Fruit fly (Drosophila melanogaster) whole organism, embryonic: Measurements from ENCODE around the gene CG13074.

Experiments
- Abd-B ChIP-seq: fragments of 200-800 bp; sonication (Bioruptor generic); optimal IDR thresholded peaks from 2 replicates; lab custom pipeline; 2018; ENCODE audit warnings: missing biosample characterization, mild to moderate bottlenecking, missing genetic modification characterization, moderate library complexity
- Atf6 ChIP-seq: fragments of 200-800 bp; sonication (Bioruptor generic); IDR thresholded peaks from 2 replicates; pipeline ENCODE4 v1.3.6; 2022; ENCODE audit warnings: missing biosample characterization, missing genetic modification characterization
- B-H1 ChIP-seq: fragments of 200-800 bp; sonication (Bioruptor generic); IDR thresholded peaks from 3 replicates; pipeline ENCODE4 v1.3.6; 2022; ENCODE audit warnings: missing biosample characterization, missing genetic modification characterization
- Blimp-1 ChIP-seq: fragments of 200-800 bp; sonication (Bioruptor generic); optimal IDR thresholded peaks from 3 replicates; lab custom pipeline; 2018; ENCODE audit warnings: missing biosample characterization, missing genetic modification characterization, mild to moderate bottlenecking, moderate library complexity, missing genetic modification reagents
- Bteb2 ChIP-seq: fragments of 200-800 bp; sonication (Bioruptor generic); optimal IDR thresholded peaks from 2 replicates; lab custom pipeline; 2016; ENCODE audit warnings: missing biosample characterization, missing genetic modification characterization
- CG10431 ChIP-seq: fragments of 200-800 bp; sonication (Bioruptor generic); optimal IDR thresholded peaks from 3 replicates; lab custom pipeline; 2018; ENCODE audit warnings: missing biosample characterization, mild to moderate bottlenecking, missing genetic modification characterization
- CG11093 ChIP-seq: fragments of 200-800 bp; sonication (Bioruptor generic); IDR thresholded peaks from 3 replicates; pipeline ENCODE4 v1.3.6; 2022; ENCODE audit warnings: missing biosample characterization, missing genetic modification characterization
- CG11398 ChIP-seq: fragments of 200-800 bp; sonication (Bioruptor generic); optimal IDR thresholded peaks from 2 replicates; lab custom pipeline; 2016; ENCODE audit warnings: missing biosample characterization, missing genetic modification characterization
- CG11723 ChIP-seq: fragments of 200-800 bp; sonication (Bioruptor generic); optimal IDR thresholded peaks from 2 replicates; lab custom pipeline; 2017; ENCODE audit warnings: missing biosample characterization, mild to moderate bottlenecking, missing genetic modification characterization
- CG12155 ChIP-seq: fragments of 200-800 bp; sonication (Bioruptor generic); optimal IDR thresholded peaks from 3 replicates; lab custom pipeline; 2016; ENCODE audit warnings: missing biosample characterization, missing genetic modification characterization
- CG12391 ChIP-seq: fragments of 200-800 bp; sonication (Bioruptor generic); optimal IDR thresholded peaks from 3 replicates; lab custom pipeline; 2018; ENCODE audit warnings: missing biosample characterization, mild to moderate bottlenecking, missing genetic modification characterization, moderate library complexity
- CG12942 ChIP-seq: fragments of 200-800 bp; sonication (Bioruptor generic); optimal IDR thresholded peaks from 3 replicates; lab custom pipeline; 2016; ENCODE audit warnings: missing biosample characterization, missing genetic modification characterization
- CG15011 ChIP-seq: fragments of 200-800 bp; sonication (Bioruptor generic); optimal IDR thresholded peaks from 3 replicates; lab custom pipeline; 2018; ENCODE audit warnings: missing biosample characterization, mild to moderate bottlenecking, missing genetic modification characterization
- CG18764 ChIP-seq: fragments of 200-800 bp; sonication (Bioruptor generic); optimal IDR thresholded peaks from 3 replicates; lab custom pipeline; 2016; ENCODE audit warnings: missing biosample characterization, missing genetic modification characterization
- CG2889 ChIP-seq: fragments of 200-800 bp; sonication (Bioruptor generic); IDR thresholded peaks from 3 replicates; pipeline ENCODE4 v1.3.6; 2022; ENCODE audit warnings: missing biosample characterization, missing genetic modification characterization
- CG32532 ChIP-seq: fragments of 200-800 bp; sonication (Bioruptor generic); IDR thresholded peaks from 2 replicates; pipeline ENCODE4 v1.3.6; 2022; ENCODE audit warnings: missing biosample characterization, missing genetic modification characterization
- CG4404 ChIP-seq: fragments of 200-800 bp; sonication (Bioruptor generic); IDR thresholded peaks from 2 replicates; pipeline ENCODE4 v1.3.6; 2022; ENCODE audit warnings: missing biosample characterization, missing genetic modification characterization
- CG8478 ChIP-seq: fragments of >200 bp; optimal IDR thresholded peaks from 2 replicates; lab custom pipeline; 2018
- CG9797 ChIP-seq: fragments of 200-800 bp; sonication (Bioruptor generic); optimal IDR thresholded peaks from 3 replicates; lab custom pipeline; 2018; ENCODE audit warnings: missing biosample characterization, mild to moderate bottlenecking, missing genetic modification characterization
- CG9932 ChIP-seq: fragments of 200-800 bp; sonication (Bioruptor generic); IDR thresholded peaks from 2 replicates; pipeline ENCODE4 v1.3.6; 2022; ENCODE audit warnings: missing biosample characterization, missing genetic modification characterization
- Chrac-16 ChIP-seq: fragments of 200-800 bp; sonication (Bioruptor generic); optimal IDR thresholded peaks from 3 replicates; lab custom pipeline; 2016; ENCODE audit warnings: missing biosample characterization, missing genetic modification characterization
- D ChIP-seq, 2 experiments: fragments of 200-800 bp in 1 of 2; fragments of >200 bp in 1 of 2; sonication (Bioruptor generic) in 1 of 2; optimal IDR thresholded peaks; 2 replicates in 1 of 2; 3 replicates in 1 of 2; lab custom pipeline; 2017; ENCODE audit warnings: mild to moderate bottlenecking in 1 of 2, missing biosample characterization in 1 of 2, missing genetic modification characterization in 1 of 2, missing genetic modification reagents in 1 of 2
- Dfd ChIP-seq, 2 experiments: fragments of >200 bp; optimal IDR thresholded peaks; 2 replicates each; lab custom pipeline; 2017; ENCODE audit warnings: missing biosample characterization in 2 of 2, missing genetic modification characterization in 2 of 2
- HLH54F ChIP-seq: fragments of 200-800 bp; sonication (Bioruptor generic); optimal IDR thresholded peaks from 3 replicates; lab custom pipeline; 2016; ENCODE audit warnings: missing biosample characterization, missing genetic modification characterization
- Hmr ChIP-seq: fragments of 200-800 bp; sonication (Bioruptor generic); optimal IDR thresholded peaks from 3 replicates; lab custom pipeline; 2017; ENCODE audit warnings: mild to moderate bottlenecking, missing biosample characterization, missing genetic modification reagents, missing genetic modification characterization
- Hmx ChIP-seq: fragments of 200-800 bp; sonication (Bioruptor generic); optimal IDR thresholded peaks from 2 replicates; lab custom pipeline; 2016; ENCODE audit warnings: missing biosample characterization, missing genetic modification characterization
- Optix ChIP-seq: fragments of 200-800 bp; sonication (Bioruptor generic); IDR thresholded peaks from 3 replicates; pipeline ENCODE4 v1.3.6; 2022; ENCODE audit warnings: missing biosample characterization, missing genetic modification characterization
- Stat92E ChIP-seq, 3 experiments: fragments of >200 bp in 2 of 3; fragments of 200-800 bp in 1 of 3; sonication (Bioruptor generic) in 1 of 3; optimal IDR thresholded peaks; 2 replicates each; lab custom pipeline; 2017 to 2019; ENCODE audit warnings: missing biosample characterization in 3 of 3, missing genetic modification characterization in 3 of 3, mild to moderate bottlenecking in 1 of 3, moderate library complexity in 1 of 3
- Xbp1 ChIP-seq: fragments of 200-800 bp; sonication (Bioruptor generic); optimal IDR thresholded peaks from 3 replicates; lab custom pipeline; 2016; ENCODE audit warnings: missing biosample characterization, mild to moderate bottlenecking, missing genetic modification characterization
- ci ChIP-seq: fragments of 200-800 bp; sonication (Bioruptor generic); IDR thresholded peaks from 3 replicates; pipeline ENCODE4 v1.3.6; 2022; ENCODE audit warnings: missing biosample characterization, missing genetic modification characterization
- da ChIP-seq: fragments of 200-800 bp; sonication (Bioruptor generic); optimal IDR thresholded peaks from 2 replicates; lab custom pipeline; 2016; ENCODE audit warnings: missing biosample characterization, missing genetic modification characterization
- eve ChIP-seq, 2 experiments: fragments of >200 bp; optimal IDR thresholded peaks; 2 replicates each; lab custom pipeline; 2017; ENCODE audit warnings: missing biosample characterization in 2 of 2, missing genetic modification characterization in 2 of 2
- fd102C ChIP-seq: fragments of 200-800 bp; sonication (Bioruptor generic); optimal IDR thresholded peaks from 2 replicates; lab custom pipeline; 2018; ENCODE audit warnings: missing biosample characterization, mild to moderate bottlenecking, missing genetic modification characterization, moderate library complexity
- ftz-f1 ChIP-seq: fragments of 200-800 bp; sonication (Bioruptor generic); optimal IDR thresholded peaks from 2 replicates; lab custom pipeline; 2016; ENCODE audit warnings: missing biosample characterization, missing genetic modification characterization
- gcm2 ChIP-seq: fragments of 200-800 bp; sonication (Bioruptor generic); optimal IDR thresholded peaks from 2 replicates; lab custom pipeline; 2016; ENCODE audit warnings: missing biosample characterization, missing genetic modification characterization
- grn ChIP-seq: fragments of 200-800 bp; sonication (Bioruptor generic); optimal IDR thresholded peaks from 3 replicates; lab custom pipeline; 2017; ENCODE audit warnings: missing biosample characterization, missing genetic modification characterization
- jigr1 ChIP-seq: fragments of 200-800 bp; sonication (Bioruptor generic); IDR thresholded peaks from 3 replicates; pipeline ENCODE4 v1.3.6; 2022; ENCODE audit warnings: missing biosample characterization, missing genetic modification characterization
- knrl ChIP-seq: fragments of 200-800 bp; sonication (Bioruptor generic); IDR thresholded peaks from 3 replicates; pipeline ENCODE4 v1.3.6; 2022; ENCODE audit warnings: missing biosample characterization, missing genetic modification characterization; ENCODE audit not compliant: partially characterized antibody
- pita ChIP-seq: fragments of 200-800 bp; sonication (Bioruptor generic); optimal IDR thresholded peaks from 2 replicates; lab custom pipeline; 2017; ENCODE audit warnings: missing biosample characterization, mild to moderate bottlenecking, missing genetic modification characterization
- repo ChIP-seq: fragments of 200-800 bp; sonication (Bioruptor generic); optimal IDR thresholded peaks from 2 replicates; lab custom pipeline; 2016; ENCODE audit warnings: missing biosample characterization, missing genetic modification characterization
- run ChIP-seq: fragments of 200-800 bp; sonication (Bioruptor generic); optimal IDR thresholded peaks from 3 replicates; lab custom pipeline; 2018; ENCODE audit warnings: missing biosample characterization, mild to moderate bottlenecking, missing genetic modification characterization
- sim ChIP-seq: fragments of 200-800 bp; sonication (Bioruptor generic); IDR thresholded peaks from 2 replicates; pipeline ENCODE4 v1.3.6; 2022; ENCODE audit warnings: missing biosample characterization, missing genetic modification characterization
- sima ChIP-seq: fragments of 200-800 bp; sonication (Bioruptor generic); optimal IDR thresholded peaks from 2 replicates; lab custom pipeline; 2016; ENCODE audit warnings: missing biosample characterization, missing genetic modification characterization
- tap ChIP-seq: fragments of 200-800 bp; optimal IDR thresholded peaks from 3 replicates; lab custom pipeline; 2019; ENCODE audit warnings: missing biosample characterization, mild to moderate bottlenecking, missing genetic modification characterization, moderate library complexity
- usp ChIP-seq: fragments of >200 bp; optimal IDR thresholded peaks from 2 replicates; lab custom pipeline; 2017; ENCODE audit warnings: missing biosample characterization, missing genetic modification characterization
- yki ChIP-seq: fragments of >200 bp; optimal IDR thresholded peaks from 3 replicates; lab custom pipeline; 2018
- zfh1 ChIP-seq: fragments of 200-800 bp; sonication (Bioruptor generic); IDR thresholded peaks from 3 replicates; pipeline ENCODE4 v1.3.6; 2022; ENCODE audit warnings: missing biosample characterization, missing genetic modification characterization

CG13074 gene

DNA sequence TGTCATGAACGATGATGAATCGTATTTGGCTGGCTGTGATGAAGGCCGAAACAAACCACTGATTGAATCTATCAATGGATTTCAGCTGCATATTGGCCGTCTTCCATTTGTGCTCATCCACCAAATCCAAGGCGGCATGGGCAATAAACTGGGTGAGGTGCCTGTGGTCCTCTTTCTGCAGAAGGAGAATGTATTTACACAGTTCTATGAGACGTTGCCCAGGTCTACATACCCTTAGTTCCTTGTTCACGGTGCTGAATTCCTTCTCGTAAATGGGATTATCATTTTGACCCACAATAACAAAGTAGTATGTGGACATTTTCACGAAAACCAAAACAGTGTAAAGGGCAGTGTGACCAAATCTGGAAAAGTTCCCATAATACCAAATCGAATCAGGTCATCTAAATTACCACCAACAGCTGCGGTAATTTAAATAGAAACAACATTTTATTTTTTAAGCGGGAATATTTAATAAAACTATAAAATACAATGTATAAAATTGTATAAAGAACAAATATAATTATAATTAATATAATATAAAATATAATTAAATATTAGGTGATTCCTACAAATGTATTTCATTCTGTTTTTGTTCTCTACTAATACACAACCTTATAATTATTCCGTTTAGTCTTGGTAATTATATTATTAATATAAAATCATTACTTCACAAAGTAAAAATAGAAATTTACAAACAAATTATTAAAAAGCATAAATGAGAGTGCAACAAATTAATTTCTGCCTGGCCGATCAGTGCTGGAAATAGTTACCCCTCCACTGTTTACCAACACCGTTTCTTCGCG, 34.2 kb upstream of the CG13074 start, which contains the start of the genes Trs20 and elg1 (continued):
- TF ChIP-seq ci (peak; percentile 13; the same call in 1 of the 3 replicates), Bteb2 (GFP tag; lab: Kevin White, UChicago) (no peak), Blimp-1 (GFP tag; lab: Kevin White, UChicago) (no peak), CG18764 (GFP tag; lab: Kevin White, UChicago) (no peak), CG9797 (peak; percentile 51), Optix (GFP tag; lab: Robert Waterston, UW) (no peak), tap (peak; percentile 45), gcm2 (peak; percentile 7), CG15011 (GFP tag; lab: Kevin White, UChicago) (no peak), zfh1 (no peak; the same call in 2 of the 3 replicates), da (GFP tag; lab: Kevin White, UChicago) (no peak), fd102C (GFP tag; lab: Kevin White, UChicago) (no peak), pita (GFP tag; lab: Kevin White, UChicago) (no peak), Abd-B (no peak), B-H1 (GFP tag; lab: Robert Waterston, UW) (no peak), CG11093 (GFP tag; lab: Robert Waterston, UW) (no peak), run (tag; lab: Kevin White, UChicago) (no peak), Atf6 (0 out of 2 replicates have a peak, but pooled peaks have one; percentile 12), D (optimal IDR thresholded peaks at IDR 0.05; lab: Kevin White, UChicago) (no peak), D (GFP tag; optimal IDR thresholded peaks at IDR 0.05; lab: Kevin White, UChicago) (peak; percentile 17), knrl (GFP tag; lab: Robert Waterston, UW) (no peak), repo (GFP tag; lab: Kevin White, UChicago) (no peak), ftz-f1 (GFP tag; lab: Kevin White, UChicago) (no peak), CG11398 (no peak), CG9932 (GFP tag; lab: Robert Waterston, UW) (peak; percentile 62), sim (GFP tag; lab: Robert Waterston, UW) (no peak), Stat92E (GFP tag; optimal IDR thresholded peaks at IDR 0.05; lab: Kevin White, UChicago) (no peak), jigr1 (no peak), yki (lab: Kevin White, UChicago) (no peak), CG2889 (GFP tag; lab: Robert Waterston, UW) (no peak), CG8478 (lab: Kevin White, UChicago) (no peak), CG11723 (no peak), usp (GFP tag; lab: Kevin White, UChicago) (no peak), CG12942 (GFP tag; lab: Kevin White, UChicago) (no peak), sima (GFP tag; lab: Kevin White, UChicago) (no peak), HLH54F (GFP tag; lab: Kevin White, UChicago) (peak; percentile 21), grn (GFP tag; lab: Kevin White, UChicago) (no peak), Dfd (GFP tag; optimal IDR thresholded peaks at IDR 0.05; lab: Kevin White, UChicago) (no peak), Xbp1 (peak; percentile 35), Chrac-16 (GFP tag; lab: Kevin White, UChicago) (peak; percentile 21), CG12155 (GFP tag; lab: Kevin White, UChicago) (peak; percentile 19), CG4404 (GFP tag; lab: Robert Waterston, UW) (0 out of 2 replicates have a peak, but pooled peaks have one; percentile 27), CG32532 (GFP tag; lab: Robert Waterston, UW) (peak; percentile 26; the same call in 1 of the 2 replicates), eve (GFP tag; optimal IDR thresholded peaks at IDR 0.05; lab: Kevin White, UChicago) (no peak), Hmr (peak; percentile 15), CG12391 (tag; lab: Kevin White, UChicago) (peak; percentile 84), Hmx (GFP tag; lab: Kevin White, UChicago) (no peak), CG10431 (GFP tag; lab: Kevin White, UChicago) (peak; percentile 28)
- TF ChIP-seq, all 482 proteins: peak for 175
